Worm (Caenorhabditis elegans): ENCODE results near the gene ceh-34.

- TF ChIP-seq ztf-4 (tag; optimal IDR thresholded peaks at IDR 0.05) = no peak
- no peak for TF ChIP-seq sma-3 (GFP tag; optimal IDR thresholded peaks at IDR 0.05)
- TF ChIP-seq nhr-11 (tag; optimal IDR thresholded peaks at IDR 0.05) = no peak
- TF ChIP-seq elt-3 (tag; optimal IDR thresholded peaks at IDR 0.05) = no peak
- no peak for TF ChIP-seq zag-1 (tag; optimal IDR thresholded peaks at IDR 0.05)
- no peak for TF ChIP-seq ztf-11 (tag; optimal IDR thresholded peaks at IDR 0.05)
- TF ChIP-seq mdl-1 (tag; optimal IDR thresholded peaks at IDR 0.05) = no peak
- no peak for TF ChIP-seq mbf-1 (tag; optimal IDR thresholded peaks at IDR 0.05)
- no peak for TF ChIP-seq sma-9 (GFP tag; optimal IDR thresholded peaks at IDR 0.05)
- no peak for TF ChIP-seq sma-9 (tag; optimal IDR thresholded peaks at IDR 0.05)
- no peak for TF ChIP-seq egl-27 (tag; optimal IDR thresholded peaks at IDR 0.05)
- TF ChIP-seq ceh-82 (tag; optimal IDR thresholded peaks at IDR 0.05) = no peak
- TF ChIP-seq elt-1 (tag; optimal IDR thresholded peaks at IDR 0.05) = no peak
Observed at ce11 chrV:5339497-5339896, 20.1 kb upstream of the ceh-34 start, which contains the start of gene srg-27.
